Worm (Caenorhabditis elegans) whole organism, young adult: ENCODE data around the gene C47E12.12.

Experiments used
- B0019.2 ChIP-seq: fragments of 200-800 bp; sonication (Bioruptor generic); conservative IDR thresholded peaks from 2 replicates; pipeline ENCODE4 v1.3.6; 2022; ENCODE audit warnings: missing genetic modification reagents, missing genetic modification characterization, missing compliant biosample characterization
- B0035.1 ChIP-seq: sonication (generic microtip); optimal IDR thresholded peaks from 2 replicates; lab custom pipeline; 2016; ENCODE audit warnings: missing genetic modification characterization, mild to moderate bottlenecking, missing compliant biosample characterization, missing genotype, missing genetic modification reagents
- B0261.1 ChIP-seq: sonication (generic microtip); optimal IDR thresholded peaks from 2 replicates; lab custom pipeline; 2016; ENCODE audit warnings: mild to moderate bottlenecking, missing genetic modification characterization, moderate library complexity, missing compliant biosample characterization
- F23B12.7 ChIP-seq: sonication (generic microtip); optimal IDR thresholded peaks from 2 replicates; lab custom pipeline; 2017; ENCODE audit warnings: missing genetic modification characterization, mild to moderate bottlenecking, missing compliant biosample characterization, antibody characterized with exemption, moderate library complexity; ENCODE audit not compliant: insufficient read depth
- F37B4.10 ChIP-seq: fragments of 200-800 bp; sonication (Bioruptor generic); IDR thresholded peaks from 2 replicates; pipeline ENCODE4 v1.3.6; 2022; ENCODE audit warnings: missing genetic modification characterization, missing compliant biosample characterization
- F49E8.2 ChIP-seq: sonication (generic microtip); optimal IDR thresholded peaks from 3 replicates; lab custom pipeline; 2017; ENCODE audit warnings: missing genetic modification characterization, mild to moderate bottlenecking, missing compliant biosample characterization, antibody characterized with exemption, moderate library complexity; ENCODE audit not compliant: insufficient read depth
- K12H6.12 ChIP-seq: fragments of 200-800 bp; sonication (Bioruptor generic); optimal IDR thresholded peaks from 2 replicates; lab custom pipeline; 2018; ENCODE audit warnings: mild to moderate bottlenecking, missing genetic modification characterization, missing compliant biosample characterization
- Y53G8AR.9 ChIP-seq: fragments of 200-800 bp; sonication (Bioruptor generic); conservative IDR thresholded peaks from 2 replicates; pipeline ENCODE4 v1.3.6; 2022; ENCODE audit warnings: missing genetic modification reagents, missing genetic modification characterization, missing compliant biosample characterization
- Y67H2A.10 ChIP-seq: fragments of 200-800 bp; sonication (Bioruptor generic); conservative IDR thresholded peaks from 2 replicates; pipeline ENCODE4 v1.3.6; 2022; ENCODE audit warnings: missing genetic modification reagents, missing genetic modification characterization, missing compliant biosample characterization
- akir-1 ChIP-seq: fragments of 200-800 bp; sonication (Bioruptor generic); optimal IDR thresholded peaks from 2 replicates; lab custom pipeline; 2018; ENCODE audit warnings: mild to moderate bottlenecking, missing genetic modification characterization, moderate library complexity, missing compliant biosample characterization
- ama-1 ChIP-seq, 3 experiments: fragments of 150-350 bp in 1 of 3; sonication (generic microtip) in 2 of 3; optimal IDR thresholded peaks; 2 replicates each; lab custom pipeline; 2014 to 2018; ENCODE audit warnings: missing biosample characterization in 2 of 3, missing genetic modification characterization in 2 of 3, missing genetic modification reagents in 2 of 3
- aptf-2 ChIP-seq: fragments of 200-800 bp; sonication (Bioruptor generic); conservative IDR thresholded peaks from 2 replicates; pipeline ENCODE4 v1.3.6; 2022; ENCODE audit warnings: missing genetic modification reagents, missing genetic modification characterization, missing compliant biosample characterization
- attf-3 ChIP-seq: fragments of 200-800 bp; sonication (Bioruptor generic); conservative IDR thresholded peaks from 2 replicates; pipeline ENCODE4 v1.3.6; 2022; ENCODE audit warnings: missing genetic modification reagents, missing genetic modification characterization, missing compliant biosample characterization
- bed-2 ChIP-seq: fragments of 200-800 bp; sonication (Bioruptor generic); IDR thresholded peaks from 2 replicates; pipeline ENCODE4 v1.3.6; 2022; ENCODE audit warnings: missing genetic modification reagents, missing genetic modification characterization, missing compliant biosample characterization
- cebp-1 ChIP-seq, 2 experiments: fragments of 200-800 bp in 1 of 2; sonication (Bioruptor generic) in 1 of 2; sonication (generic microtip) in 1 of 2; IDR thresholded peaks in 1 of 2; optimal IDR thresholded peaks in 1 of 2; 2 replicates each; pipeline versions ENCODE4 v1.3.6 to Lab custom; 2017 to 2022; ENCODE audit warnings: missing compliant biosample characterization in 2 of 2, missing genetic modification characterization in 2 of 2, mild to moderate bottlenecking in 1 of 2, missing genetic modification reagents in 1 of 2, moderate library complexity in 1 of 2
- cebp-2 ChIP-seq: fragments of 200-800 bp; sonication (Bioruptor generic); IDR thresholded peaks from 2 replicates; pipeline ENCODE4 v1.3.6; 2022; ENCODE audit warnings: missing genetic modification characterization, missing compliant biosample characterization
- ceh-79 ChIP-seq: sonication (generic microtip); optimal IDR thresholded peaks from 2 replicates; lab custom pipeline; 2017; ENCODE audit warnings: mild to moderate bottlenecking, missing genetic modification characterization, missing compliant biosample characterization
- chd-7 ChIP-seq: sonication (generic microtip); optimal IDR thresholded peaks from 2 replicates; lab custom pipeline; 2016; ENCODE audit warnings: mild to moderate bottlenecking, missing genetic modification characterization, moderate library complexity, missing compliant biosample characterization
- die-1 ChIP-seq: sonication (generic microtip); optimal IDR thresholded peaks from 2 replicates; lab custom pipeline; 2016; ENCODE audit warnings: missing genotype, mild to moderate bottlenecking, missing genetic modification characterization, missing compliant biosample characterization
- efl-1 ChIP-seq: fragments of 150-350 bp; optimal IDR thresholded peaks from 2 replicates; lab custom pipeline; 2014; ENCODE audit warnings: missing biosample characterization, missing genetic modification reagents, missing genetic modification characterization
- ets-4 ChIP-seq: fragments of 200-800 bp; sonication (Bioruptor generic); optimal IDR thresholded peaks from 2 replicates; lab custom pipeline; 2018; ENCODE audit warnings: mild to moderate bottlenecking, missing genetic modification characterization, missing compliant biosample characterization
- hlh-12 ChIP-seq: sonication (generic microtip); optimal IDR thresholded peaks from 2 replicates; lab custom pipeline; 2016; ENCODE audit warnings: missing genetic modification characterization, missing compliant biosample characterization
- hmg-1.2 ChIP-seq: fragments of 200-800 bp; sonication (Bioruptor generic); IDR thresholded peaks from 2 replicates; pipeline ENCODE4 v1.3.6; 2022; ENCODE audit warnings: missing genetic modification reagents, missing genetic modification characterization, missing compliant biosample characterization
- lag-1 ChIP-seq: fragments of 200-800 bp; sonication (Bioruptor generic); IDR thresholded peaks from 2 replicates; pipeline ENCODE4 v1.3.6; 2022; ENCODE audit warnings: missing genetic modification reagents, missing genetic modification characterization, missing compliant biosample characterization
- let-526 ChIP-seq: fragments of 200-800 bp; sonication (Bioruptor generic); IDR thresholded peaks from 2 replicates; pipeline ENCODE4 v1.3.6; 2022; ENCODE audit warnings: missing genetic modification reagents, missing genetic modification characterization, missing compliant biosample characterization
- lin-26 ChIP-seq: fragments of 200-800 bp; sonication (Bioruptor generic); IDR thresholded peaks from 2 replicates; pipeline ENCODE4 v1.3.6; 2022; ENCODE audit warnings: missing genetic modification reagents, missing genetic modification characterization, missing compliant biosample characterization
- madf-10 ChIP-seq: sonication (generic microtip); optimal IDR thresholded peaks from 2 replicates; lab custom pipeline; 2016; ENCODE audit warnings: mild to moderate bottlenecking, missing genetic modification characterization, missing compliant biosample characterization
- madf-6 ChIP-seq: fragments of 200-800 bp; sonication (Bioruptor generic); IDR thresholded peaks from 2 replicates; pipeline ENCODE4 v1.3.6; 2022; ENCODE audit warnings: missing genetic modification reagents, missing genetic modification characterization, missing compliant biosample characterization
- madf-8 ChIP-seq: fragments of 200-800 bp; sonication (Bioruptor generic); conservative IDR thresholded peaks from 2 replicates; pipeline ENCODE4 v1.3.6; 2022; ENCODE audit warnings: missing genetic modification reagents, missing genetic modification characterization, missing compliant biosample characterization
- mel-28 ChIP-seq: sonication (generic microtip); optimal IDR thresholded peaks from 2 replicates; lab custom pipeline; 2016; ENCODE audit warnings: borderline replicate concordance, mild to moderate bottlenecking, missing genetic modification characterization, missing compliant biosample characterization
- mes-4 ChIP-seq: sonication (generic microtip); optimal IDR thresholded peaks from 2 replicates; lab custom pipeline; 2016; ENCODE audit warnings: missing genotype, missing genetic modification characterization, missing compliant biosample characterization
- nfya-2 ChIP-seq: fragments of 200-800 bp; sonication (Bioruptor generic); IDR thresholded peaks from 2 replicates; pipeline ENCODE4 v1.3.6; 2022; ENCODE audit warnings: missing genetic modification reagents, missing genetic modification characterization, missing compliant biosample characterization
- nfyb-1 ChIP-seq: fragments of 200-800 bp; sonication (Bioruptor generic); IDR thresholded peaks from 2 replicates; pipeline ENCODE4 v1.3.6; 2022; ENCODE audit warnings: missing genetic modification reagents, missing genetic modification characterization, missing compliant biosample characterization
- nhr-27 ChIP-seq: fragments of 200-800 bp; sonication (Bioruptor generic); optimal IDR thresholded peaks from 2 replicates; lab custom pipeline; 2018; ENCODE audit warnings: mild to moderate bottlenecking, missing genetic modification characterization, moderate library complexity, missing compliant biosample characterization
- nhr-80 ChIP-seq: sonication (generic microtip); optimal IDR thresholded peaks from 2 replicates; lab custom pipeline; 2016; ENCODE audit warnings: missing genetic modification characterization, missing compliant biosample characterization
- sdz-38 ChIP-seq: sonication (generic microtip); optimal IDR thresholded peaks from 2 replicates; lab custom pipeline; 2016; ENCODE audit warnings: missing genotype, missing genetic modification characterization, missing compliant biosample characterization
- snpc-1.1 ChIP-seq: sonication (generic microtip); optimal IDR thresholded peaks from 2 replicates; lab custom pipeline; 2017; ENCODE audit warnings: missing genetic modification characterization, mild to moderate bottlenecking, missing compliant biosample characterization, antibody characterized with exemption, moderate library complexity, missing genotype, missing genetic modification reagents; ENCODE audit not compliant: insufficient read depth
- snpc-1.3 ChIP-seq: sonication (generic microtip); optimal IDR thresholded peaks from 2 replicates; lab custom pipeline; 2017; ENCODE audit warnings: missing genetic modification characterization, mild to moderate bottlenecking, missing compliant biosample characterization, antibody characterized with exemption, moderate library complexity, missing genotype, missing genetic modification reagents; ENCODE audit not compliant: insufficient read depth
- snpc-3.4 ChIP-seq: sonication (generic microtip); optimal IDR thresholded peaks from 2 replicates; lab custom pipeline; 2017; ENCODE audit warnings: missing genetic modification characterization, mild to moderate bottlenecking, missing compliant biosample characterization, antibody characterized with exemption, moderate library complexity, missing genotype, missing genetic modification reagents
- zfh-2 ChIP-seq: fragments of 200-800 bp; sonication (Bioruptor generic); conservative IDR thresholded peaks from 2 replicates; pipeline ENCODE4 v1.3.6; 2022; ENCODE audit warnings: missing genetic modification reagents, missing genetic modification characterization, missing compliant biosample characterization
- ztf-18 ChIP-seq: sonication (generic microtip); optimal IDR thresholded peaks from 2 replicates; lab custom pipeline; 2016; ENCODE audit warnings: missing genotype, mild to moderate bottlenecking, missing genetic modification characterization, missing compliant biosample characterization
- ztf-25 ChIP-seq: fragments of 200-800 bp; sonication (Bioruptor generic); IDR thresholded peaks from 2 replicates; pipeline ENCODE4 v1.3.6; 2022; ENCODE audit warnings: missing genetic modification reagents, missing genetic modification characterization, missing compliant biosample characterization
- ztf-28 ChIP-seq: fragments of 200-800 bp; sonication (Bioruptor generic); IDR thresholded peaks from 2 replicates; pipeline ENCODE4 v1.3.6; 2022; ENCODE audit warnings: missing genetic modification reagents, missing genetic modification characterization, missing compliant biosample characterization
- ztf-3 ChIP-seq: fragments of 200-800 bp; sonication (Bioruptor generic); optimal IDR thresholded peaks from 2 replicates; lab custom pipeline; 2018; ENCODE audit warnings: mild to moderate bottlenecking, missing genetic modification characterization, missing compliant biosample characterization

Gene C47E12.12

DNA sequence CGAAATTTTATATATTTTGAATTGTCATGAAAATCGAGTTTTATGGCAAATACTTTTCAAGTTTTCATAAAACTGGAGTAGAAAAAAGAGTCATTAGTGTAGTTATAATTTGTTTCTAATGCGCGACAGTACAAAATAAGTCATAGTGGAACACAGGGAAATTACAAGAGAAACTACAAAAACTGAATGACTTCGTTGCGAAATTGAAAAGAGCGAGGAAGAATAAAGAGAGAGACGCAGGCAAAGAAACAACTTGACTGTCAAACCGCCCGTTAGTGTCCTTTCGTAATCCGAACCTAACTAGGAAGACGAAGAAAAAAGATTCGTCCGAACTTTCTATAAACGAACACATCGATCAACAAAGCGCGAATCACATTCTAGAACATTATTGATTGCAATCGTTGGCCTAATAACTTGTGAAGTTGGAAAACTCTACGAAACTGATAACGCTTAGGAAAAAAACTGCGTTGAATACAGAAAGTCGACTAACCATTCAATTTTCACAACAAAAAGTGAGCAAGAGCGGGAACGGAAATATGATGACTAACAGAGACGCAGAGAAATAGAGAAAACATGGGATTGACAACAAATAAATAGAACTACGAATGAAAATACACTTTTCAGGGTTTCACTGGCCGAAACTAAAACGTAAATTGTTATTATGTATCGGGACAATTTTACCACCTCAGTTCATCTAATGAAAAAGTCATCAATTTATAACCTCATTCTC is 21.0 kb upstream of the C47E12.12 start:
- TF ChIP-seq ztf-18 (no peak), madf-6 (peak; percentile 40; the same call in 1 of the 2 replicates), nfyb-1 (GFP tag; lab: Robert Waterston, UW) (peak; percentile 45; the same call in 1 of the 2 replicates), hmg-1.2 (GFP tag; lab: Robert Waterston, UW) (peak; percentile 10), snpc-3.4 (tag; lab: Kevin White, UChicago) (no peak), madf-8 (GFP tag; lab: Robert Waterston, UW) (no peak), ama-1 (optimal IDR thresholded peaks at IDR 0.05; lab: Kevin White, UChicago) (no peak), ama-1 (GFP tag; optimal IDR thresholded peaks at IDR 0.05; lab: Kevin White, UChicago) (no peak), cebp-1 (GFP tag; IDR thresholded peaks at IDR 0.05; lab: Robert Waterston, UW) (peak; percentile 42; the same call in 1 of the 2 replicates), cebp-1 (tag; optimal IDR thresholded peaks at IDR 0.05; lab: Kevin White, UChicago) (peak; percentile 87), nhr-80 (tag; lab: Kevin White, UChicago) (peak; percentile 29), zfh-2 (GFP tag; lab: Robert Waterston, UW) (no peak)

- no peak for TF ChIP-seq ztf-3 (GFP tag; lab: Kevin White, UChicago)
- no peak for TF ChIP-seq ceh-79
- TF ChIP-seq F37B4.10 (GFP tag; lab: Robert Waterston, UW), result no peak
- TF ChIP-seq attf-3, result no peak
- no peak for TF ChIP-seq sdz-38 (tag; lab: Kevin White, UChicago)
- TF ChIP-seq madf-6, result peak; percentile 41; the same call in 1 of the 2 replicates
- TF ChIP-seq ztf-28, result no peak
- TF ChIP-seq hlh-12 (tag; lab: Kevin White, UChicago), result no peak
- no peak for TF ChIP-seq nfya-2 (GFP tag; lab: Robert Waterston, UW)
- TF ChIP-seq ets-4, result no peak
- TF ChIP-seq F49E8.2 (tag; lab: Kevin White, UChicago), result no peak
- TF ChIP-seq mel-28 (tag; lab: Kevin White, UChicago), result no peak
- no peak for TF ChIP-seq aptf-2
- no peak for TF ChIP-seq snpc-1.1 (tag; lab: Kevin White, UChicago)
- no peak for TF ChIP-seq nhr-27 (tag; lab: Kevin White, UChicago)
- TF ChIP-seq snpc-1.3, result no peak
- no peak; the same call in 1 of the 2 replicates for TF ChIP-seq Y53G8AR.9 (GFP tag; lab: Robert Waterston, UW)
- TF ChIP-seq F23B12.7 (tag; lab: Kevin White, UChicago), result no peak
- TF ChIP-seq K12H6.12 (tag; lab: Kevin White, UChicago), result no peak
- TF ChIP-seq cebp-2 (GFP tag; lab: Robert Waterston, UW), result no peak
- TF ChIP-seq mes-4 (tag; lab: Kevin White, UChicago), result no peak
- no peak for TF ChIP-seq chd-7
- TF ChIP-seq Y67H2A.10 (GFP tag; lab: Robert Waterston, UW), result no peak
- TF ChIP-seq B0019.2, result no peak
- no peak for TF ChIP-seq akir-1
- no peak for TF ChIP-seq madf-10
- no peak for TF ChIP-seq ztf-18
- TF ChIP-seq ama-1 (optimal IDR thresholded peaks at IDR 0.05; lab: Kevin White, UChicago), result no peak
- peak in 1 of 2 experiments; percentile 23 for TF ChIP-seq ama-1 (GFP tag; optimal IDR thresholded peaks at IDR 0.05; lab: Kevin White, UChicago)
- no peak for TF ChIP-seq lag-1 (GFP tag; lab: Robert Waterston, UW)
- TF ChIP-seq let-526 (GFP tag; lab: Robert Waterston, UW), result no peak
- no peak for TF ChIP-seq lin-26
- no peak for TF ChIP-seq die-1 (tag; lab: Kevin White, UChicago)
- TF ChIP-seq bed-2 (GFP tag; lab: Robert Waterston, UW), result no peak
- TF ChIP-seq B0035.1 (tag; lab: Kevin White, UChicago), result no peak
- TF ChIP-seq efl-1 (GFP tag; lab: Kevin White, UChicago), result no peak
- TF ChIP-seq ztf-25, result no peak
- TF ChIP-seq B0261.1 (tag; lab: Kevin White, UChicago), result no peak
Observed at ce11 chrIV:9989416-9989815, 16.9 kb upstream of the C47E12.12 start.
